Worm (Caenorhabditis elegans): Measurements from ENCODE around the gene Y66A7A.9.

Y66A7A.9 gene

ce11 chrIII:11561597-11561996, 50.7 kb downstream of the Y66A7A.9 start:
- no peak for TF ChIP-seq unc-62 (GFP tag; optimal IDR thresholded peaks at IDR 0.05)

Data from whole organism, dauer.